Worm (Caenorhabditis elegans) whole organism, late embryonic: ENCODE data around the gene W07G4.1.

Source experiments
- C08G9.2 ChIP-seq: sonication (generic microtip); optimal IDR thresholded peaks from 2 replicates; lab custom pipeline; 2016; ENCODE audit warnings: mild to moderate bottlenecking, missing genetic modification characterization, moderate library complexity, missing compliant biosample characterization
- C38D4.7 ChIP-seq: fragments of 200-800 bp; sonication (Bioruptor generic); optimal IDR thresholded peaks from 2 replicates; lab custom pipeline; 2018; ENCODE audit warnings: mild to moderate bottlenecking, missing genetic modification characterization, moderate library complexity, missing compliant biosample characterization
- F13H6.1 ChIP-seq: sonication (generic microtip); optimal IDR thresholded peaks from 2 replicates; lab custom pipeline; 2016; ENCODE audit warnings: missing genetic modification characterization, missing compliant biosample characterization
- K09A11.1 ChIP-seq: sonication (generic microtip); optimal IDR thresholded peaks from 2 replicates; lab custom pipeline; 2017; ENCODE audit warnings: antibody characterized with exemption, mild to moderate bottlenecking, missing genetic modification characterization, missing compliant biosample characterization; ENCODE audit not compliant: insufficient read depth
- Y22D7AL.16 ChIP-seq: sonication (generic microtip); optimal IDR thresholded peaks from 2 replicates; lab custom pipeline; 2016; ENCODE audit warnings: missing genetic modification characterization, missing compliant biosample characterization
- ahr-1 ChIP-seq: sonication (generic microtip); optimal IDR thresholded peaks from 2 replicates; lab custom pipeline; 2016; ENCODE audit warnings: missing genetic modification characterization, missing compliant biosample characterization
- ama-1 ChIP-seq: fragments of 150-350 bp; optimal IDR thresholded peaks from 2 replicates; lab custom pipeline; 2014
- ceh-14 ChIP-seq: sonication (generic microtip); optimal IDR thresholded peaks from 2 replicates; lab custom pipeline; 2016; ENCODE audit warnings: missing genotype, missing genetic modification characterization, missing compliant biosample characterization
- ceh-18 ChIP-seq: sonication (generic microtip); optimal IDR thresholded peaks from 2 replicates; lab custom pipeline; 2016; ENCODE audit warnings: missing genetic modification characterization, missing compliant biosample characterization
- ceh-19 ChIP-seq: fragments of 200-800 bp; sonication (Bioruptor generic); optimal IDR thresholded peaks from 2 replicates; lab custom pipeline; 2018; ENCODE audit warnings: mild to moderate bottlenecking, missing genetic modification characterization, missing compliant biosample characterization
- ceh-2 ChIP-seq: sonication (generic microtip); optimal IDR thresholded peaks from 2 replicates; lab custom pipeline; 2016; ENCODE audit warnings: missing genotype, missing genetic modification characterization, missing compliant biosample characterization
- ceh-22 ChIP-seq: sonication (generic microtip); optimal IDR thresholded peaks from 2 replicates; lab custom pipeline; 2017; ENCODE audit warnings: missing biosample characterization, missing genetic modification characterization
- ceh-30 ChIP-seq: fragments of 150-350 bp; optimal IDR thresholded peaks from 2 replicates; lab custom pipeline; 2014; ENCODE audit warnings: missing biosample characterization, missing genetic modification characterization
- ceh-48 ChIP-seq: sonication (generic microtip); optimal IDR thresholded peaks from 2 replicates; lab custom pipeline; 2016; ENCODE audit warnings: missing genetic modification characterization, inconsistent platforms, missing compliant biosample characterization
- ceh-6 ChIP-seq: fragments of 200-800 bp; sonication (Bioruptor generic); optimal IDR thresholded peaks from 2 replicates; lab custom pipeline; 2018; ENCODE audit warnings: mild to moderate bottlenecking, missing genetic modification characterization, missing compliant biosample characterization
- ceh-9 ChIP-seq: sonication (generic microtip); optimal IDR thresholded peaks from 2 replicates; lab custom pipeline; 2016; ENCODE audit warnings: mild to moderate bottlenecking, missing genetic modification characterization, inconsistent platforms, missing compliant biosample characterization
- che-1 ChIP-seq: sonication (generic microtip); optimal IDR thresholded peaks from 2 replicates; lab custom pipeline; 2016; ENCODE audit warnings: mild to moderate bottlenecking, missing genetic modification characterization, missing compliant biosample characterization
- elt-2 ChIP-seq: sonication (generic microtip); optimal IDR thresholded peaks from 2 replicates; lab custom pipeline; 2016; ENCODE audit warnings: missing genetic modification reagents, missing genetic modification characterization, missing compliant biosample characterization
- fkh-6 ChIP-seq: sonication (generic microtip); optimal IDR thresholded peaks from 2 replicates; lab custom pipeline; 2016; ENCODE audit warnings: missing genetic modification characterization, missing compliant biosample characterization
- hlh-13 ChIP-seq: fragments of 200-800 bp; sonication (Bioruptor generic); optimal IDR thresholded peaks from 2 replicates; lab custom pipeline; 2018; ENCODE audit warnings: mild to moderate bottlenecking, missing genetic modification characterization, missing compliant biosample characterization
- hlh-15 ChIP-seq: sonication (generic microtip); optimal IDR thresholded peaks from 2 replicates; lab custom pipeline; 2016; ENCODE audit warnings: missing genetic modification characterization, missing compliant biosample characterization
- nfya-1 ChIP-seq: sonication (generic microtip); optimal IDR thresholded peaks from 2 replicates; lab custom pipeline; 2017; ENCODE audit warnings: missing genetic modification characterization, mild to moderate bottlenecking, missing compliant biosample characterization, antibody characterized with exemption, moderate library complexity
- odd-2 ChIP-seq: sonication (generic microtip); optimal IDR thresholded peaks from 2 replicates; lab custom pipeline; 2017; ENCODE audit warnings: antibody characterized with exemption, mild to moderate bottlenecking, missing genetic modification characterization, missing compliant biosample characterization
- pax-1 ChIP-seq: fragments of 150-350 bp; optimal IDR thresholded peaks from 2 replicates; lab custom pipeline; 2014; ENCODE audit warnings: missing biosample characterization, missing genetic modification characterization
- pha-2 ChIP-seq: sonication (generic microtip); optimal IDR thresholded peaks from 2 replicates; lab custom pipeline; 2017; ENCODE audit warnings: mild to moderate bottlenecking, missing genetic modification characterization, missing compliant biosample characterization
- pqm-1 ChIP-seq: sonication (generic microtip); optimal IDR thresholded peaks from 2 replicates; lab custom pipeline; 2016; ENCODE audit warnings: missing genetic modification characterization, missing compliant biosample characterization
- ref-2 ChIP-seq: sonication (generic microtip); optimal IDR thresholded peaks from 2 replicates; lab custom pipeline; 2016; ENCODE audit warnings: missing genetic modification characterization, missing compliant biosample characterization
- sdc-2 ChIP-seq: sonication (generic microtip); optimal IDR thresholded peaks from 2 replicates; lab custom pipeline; 2016; ENCODE audit warnings: missing genotype, missing genetic modification characterization, missing compliant biosample characterization
- sox-2 ChIP-seq: fragments of 200-800 bp; sonication (Bioruptor generic); IDR thresholded peaks from 2 replicates; pipeline ENCODE4 v1.3.6; 2022; ENCODE audit warnings: missing genetic modification reagents, missing genetic modification characterization, missing compliant biosample characterization
- tbx-7 ChIP-seq: sonication (generic microtip); optimal IDR thresholded peaks from 2 replicates; lab custom pipeline; 2016; ENCODE audit warnings: missing genotype, missing genetic modification characterization, missing compliant biosample characterization
- unc-3 ChIP-seq, 2 experiments: fragments of 200-800 bp in 1 of 2; sonication (Bioruptor generic) in 1 of 2; sonication (generic microtip) in 1 of 2; conservative IDR thresholded peaks in 1 of 2; optimal IDR thresholded peaks in 1 of 2; 2 replicates each; pipeline versions ENCODE4 v1.3.6 to Lab custom; 2016 to 2022; ENCODE audit warnings: missing compliant biosample characterization in 2 of 2, missing genetic modification characterization in 2 of 2, missing genetic modification reagents in 1 of 2
- unc-42 ChIP-seq: sonication (generic microtip); optimal IDR thresholded peaks from 2 replicates; lab custom pipeline; 2016; ENCODE audit warnings: missing genotype, missing genetic modification characterization, missing compliant biosample characterization
- unc-55 ChIP-seq: sonication (generic microtip); optimal IDR thresholded peaks from 2 replicates; lab custom pipeline; 2017; ENCODE audit warnings: missing biosample characterization, missing genetic modification reagents, missing genetic modification characterization
- zip-5 ChIP-seq: sonication (generic microtip); optimal IDR thresholded peaks from 2 replicates; lab custom pipeline; 2016; ENCODE audit warnings: missing genetic modification characterization, missing compliant biosample characterization
- ztf-16 ChIP-seq: sonication (generic microtip); optimal IDR thresholded peaks from 2 replicates; lab custom pipeline; 2017; ENCODE audit warnings: missing genetic modification characterization, missing compliant biosample characterization

W07G4.1 gene

DNA sequence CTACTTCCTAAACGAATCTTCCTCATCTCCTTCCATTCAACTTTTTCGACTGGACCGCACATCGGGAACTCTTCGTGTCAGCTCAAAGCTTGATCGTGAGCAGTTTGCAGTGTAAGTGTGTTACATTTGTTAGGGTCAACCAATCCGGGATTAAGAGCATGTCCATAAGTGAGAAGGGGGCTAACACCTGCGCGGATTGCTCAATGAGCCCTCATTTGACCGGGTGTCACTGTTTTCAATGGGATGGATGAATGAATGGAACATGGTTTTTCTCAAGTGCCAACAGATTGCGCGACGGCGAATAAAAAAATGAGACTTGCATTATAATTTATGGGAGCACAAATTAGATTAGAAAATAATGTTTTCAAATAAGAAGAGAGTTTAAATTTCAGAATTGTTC lies 8.0 kb upstream of the W07G4.1 start:
- no peak for TF ChIP-seq unc-55 (GFP tag; lab: Kevin White, UChicago)
- TF ChIP-seq C38D4.7 (GFP tag; lab: Kevin White, UChicago): no peak
- no peak for TF ChIP-seq ceh-48
- TF ChIP-seq ceh-2 (tag; lab: Kevin White, UChicago): no peak
- no peak for TF ChIP-seq pqm-1
- TF ChIP-seq sdc-2 (tag; lab: Kevin White, UChicago): no peak
- TF ChIP-seq C08G9.2: no peak
- no peak for TF ChIP-seq zip-5
- TF ChIP-seq ceh-22 (tag; lab: Kevin White, UChicago): no peak
- TF ChIP-seq F13H6.1 (tag; lab: Kevin White, UChicago): no peak
- no peak for TF ChIP-seq ceh-9 (tag; lab: Kevin White, UChicago)
- no peak for TF ChIP-seq unc-42 (tag; lab: Kevin White, UChicago)
- no peak for TF ChIP-seq pax-1
- no peak for TF ChIP-seq ceh-30 (tag; lab: Kevin White, UChicago)
- no peak for TF ChIP-seq ceh-19 (GFP tag; lab: Kevin White, UChicago)

DNA sequence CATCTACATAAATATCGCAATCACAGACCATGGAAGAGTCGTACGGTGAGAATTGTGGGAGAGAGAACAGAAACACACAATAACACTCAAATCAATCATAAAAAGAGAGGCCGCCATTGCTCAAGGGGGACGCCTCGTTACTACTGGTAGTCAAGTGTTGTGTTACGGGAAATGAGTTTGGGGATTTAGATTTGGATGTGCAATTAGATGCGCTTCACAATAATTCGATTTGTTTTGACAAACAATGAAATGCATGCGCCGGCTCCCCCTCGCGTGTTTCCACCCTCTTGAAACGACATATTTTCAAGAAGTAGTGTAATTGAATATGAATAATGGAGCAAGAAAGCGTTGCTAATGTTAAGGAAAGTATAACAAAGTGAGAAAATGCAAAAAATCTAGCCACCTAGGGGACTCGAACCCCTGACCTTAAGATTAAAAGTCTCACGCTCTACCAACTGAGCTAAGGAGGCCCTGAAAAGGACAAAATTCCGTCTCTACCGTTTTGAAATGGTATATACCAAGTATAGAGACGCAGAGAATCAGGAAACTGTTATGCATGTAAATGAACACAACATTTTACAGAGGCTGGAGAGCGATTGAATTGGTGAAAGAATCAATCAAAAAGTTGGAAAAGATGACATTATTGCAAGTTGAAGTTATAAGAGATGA lies 6.6 kb upstream of the W07G4.1 start:
- TF ChIP-seq unc-42 (tag; lab: Kevin White, UChicago) (peak; percentile 93), pha-2 (tag; lab: Kevin White, UChicago) (no peak)
- TF ChIP-seq, all 69 proteins: peak for 1

DNA sequence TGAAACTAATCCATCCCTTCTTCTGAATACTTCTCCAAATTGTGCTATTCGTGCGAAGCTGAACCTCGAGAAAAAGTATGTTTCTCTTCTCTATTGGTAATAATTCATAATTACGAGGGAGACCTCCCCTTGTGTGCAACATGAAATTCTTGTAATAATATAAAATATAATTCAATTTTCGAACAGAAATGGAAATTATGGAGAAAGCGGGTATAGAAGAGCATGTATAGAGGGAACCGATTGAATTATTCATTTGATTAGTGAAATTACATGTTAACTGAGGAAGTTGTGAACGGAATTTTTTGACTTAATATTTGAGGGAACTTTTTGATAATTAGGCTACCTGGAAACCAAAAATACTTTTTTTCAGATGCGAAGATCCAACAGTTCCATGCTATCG lies 4.5 kb upstream of the W07G4.1 start:
- TF ChIP-seq ref-2 (tag; lab: Kevin White, UChicago) (no peak), unc-42 (tag; lab: Kevin White, UChicago) (peak; percentile 91), unc-3 (GFP tag; conservative IDR thresholded peaks at IDR 0.05; lab: Robert Waterston, UW) (no peak), unc-3 (tag; optimal IDR thresholded peaks at IDR 0.05; lab: Kevin White, UChicago) (no peak), pax-1 (no peak), che-1 (no peak), ahr-1 (tag; lab: Kevin White, UChicago) (no peak)

DNA sequence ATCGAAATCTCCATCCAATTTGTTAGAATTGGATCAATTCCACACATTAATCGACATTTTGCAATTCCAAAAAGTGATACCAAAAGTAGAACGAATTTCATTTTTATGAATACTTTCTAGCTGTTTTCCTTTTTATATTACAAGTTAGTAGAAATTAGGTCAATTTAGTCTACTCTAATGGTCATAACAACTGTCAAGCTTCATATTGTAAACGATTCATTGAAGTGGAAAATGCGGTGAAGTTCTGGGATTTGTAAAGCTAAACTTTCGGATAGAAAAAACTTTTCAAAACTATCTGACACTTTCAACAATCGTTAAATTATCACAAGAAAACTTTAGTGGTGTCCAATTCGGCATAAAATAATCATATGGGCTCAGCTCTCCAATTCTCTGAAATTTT lies 1.3 kb downstream of the W07G4.1 start, which contains the start of gene W07G4.7:
TSS of gene W07G4.7 (minus strand) at position 101 of the 400 bp plus-strand sequence.
- TF ChIP-seq odd-2 (no peak), sox-2 (GFP tag; lab: Robert Waterston, UW) (no peak), Y22D7AL.16 (tag; lab: Kevin White, UChicago) (no peak), ceh-18 (tag; lab: Kevin White, UChicago) (no peak), hlh-15 (tag; lab: Kevin White, UChicago) (no peak), ztf-16 (no peak), ceh-14 (tag; lab: Kevin White, UChicago) (no peak), elt-2 (tag; lab: Kevin White, UChicago) (no peak), nfya-1 (tag; lab: Kevin White, UChicago) (no peak), fkh-6 (tag; lab: Kevin White, UChicago) (no peak), hlh-13 (GFP tag; lab: Kevin White, UChicago) (no peak), K09A11.1 (no peak), ceh-6 (GFP tag; lab: Kevin White, UChicago) (no peak), C38D4.7 (GFP tag; lab: Kevin White, UChicago) (no peak), unc-55 (GFP tag; lab: Kevin White, UChicago) (no peak), ama-1 (no peak), ceh-19 (GFP tag; lab: Kevin White, UChicago) (no peak), tbx-7 (tag; lab: Kevin White, UChicago) (no peak), che-1 (no peak)
